Fruit fly (Drosophila melanogaster): ENCODE results near the gene CG13285.

CG13285 gene

dm6 chr3L:5562584-5562983 is 27.0 kb upstream of the CG13285 start:
- TF ChIP-seq CTCF (optimal IDR thresholded peaks at IDR 0.05) (no peak), CG8478 (optimal IDR thresholded peaks at IDR 0.05) (no peak)

dm6 chr3L:5561341-5561740 is 25.8 kb upstream of the CG13285 start, which contains the start of gene sinu:
Gene sinu (minus strand): TSS chr3L:5561598.
- TF ChIP-seq CG8478 (optimal IDR thresholded peaks at IDR 0.05) (no peak), CTCF (optimal IDR thresholded peaks at IDR 0.05) (no peak)

- TF ChIP-seq CTCF (optimal IDR thresholded peaks at IDR 0.05) (no peak), CG8478 (optimal IDR thresholded peaks at IDR 0.05) (no peak)
These were observed 20.6 kb upstream of the CG13285 start for dm6 chr3L:5556195-5556594.

dm6 chr3L:5554377-5554776 is 18.8 kb upstream of the CG13285 start:
- TF ChIP-seq CTCF (optimal IDR thresholded peaks at IDR 0.05): no peak
- TF ChIP-seq CG8478 (optimal IDR thresholded peaks at IDR 0.05): no peak

dm6 chr3L:5553717-5554116 is 18.2 kb upstream of the CG13285 start:
- TF ChIP-seq CTCF (optimal IDR thresholded peaks at IDR 0.05) (no peak), CG8478 (optimal IDR thresholded peaks at IDR 0.05) (no peak)

- TF ChIP-seq CG8478 (optimal IDR thresholded peaks at IDR 0.05) (no peak), CTCF (optimal IDR thresholded peaks at IDR 0.05) (no peak)
These were observed 15.5 kb upstream of the CG13285 start, which contains the start of gene frm for dm6 chr3L:5551087-5551486. Gene frm (minus strand): TSS chr3L:5551159.

- TF ChIP-seq CG8478 (optimal IDR thresholded peaks at IDR 0.05): no peak
- no peak for TF ChIP-seq CTCF (optimal IDR thresholded peaks at IDR 0.05)
These were observed 13.0 kb upstream of the CG13285 start for dm6 chr3L:5548524-5549084.

- TF ChIP-seq CG8478 (optimal IDR thresholded peaks at IDR 0.05) (no peak), CTCF (optimal IDR thresholded peaks at IDR 0.05) (no peak)
These were observed 7.3 kb upstream of the CG13285 start for dm6 chr3L:5542772-5543371.

dm6 chr3L:5540637-5541241 is 5.2 kb upstream of the CG13285 start:
- TF ChIP-seq CTCF (optimal IDR thresholded peaks at IDR 0.05): no peak
- no peak for TF ChIP-seq CG8478 (optimal IDR thresholded peaks at IDR 0.05)

dm6 chr3L:5534253-5534652 is 1.3 kb downstream of the CG13285 start:
- TF ChIP-seq CTCF (optimal IDR thresholded peaks at IDR 0.05) (no peak), CG8478 (optimal IDR thresholded peaks at IDR 0.05) (no peak)

dm6 chr3L:5529241-5529640 is 6.3 kb downstream of the CG13285 start, which contains the start of gene Lkr:
Gene Lkr (minus strand): TSS chr3L:5529341.
- TF ChIP-seq CG8478 (optimal IDR thresholded peaks at IDR 0.05) (no peak), CTCF (optimal IDR thresholded peaks at IDR 0.05) (no peak)

- TF ChIP-seq CG8478 (optimal IDR thresholded peaks at IDR 0.05): no peak
- no peak for TF ChIP-seq CTCF (optimal IDR thresholded peaks at IDR 0.05)
These were observed 12.6 kb downstream of the CG13285 start for dm6 chr3L:5522904-5523428.

dm6 chr3L:5511959-5512358 is 23.6 kb downstream of the CG13285 start:
- TF ChIP-seq CG8478 (optimal IDR thresholded peaks at IDR 0.05) (no peak), CTCF (optimal IDR thresholded peaks at IDR 0.05) (no peak)

dm6 chr3L:5510760-5511159 is 24.8 kb downstream of the CG13285 start, which contains the start of gene CG34342:
Gene CG34342 (minus strand): TSS chr3L:5510860.
- TF ChIP-seq CG8478 (optimal IDR thresholded peaks at IDR 0.05) (no peak), CTCF (optimal IDR thresholded peaks at IDR 0.05) (no peak)

dm6 chr3L:5498858-5499257 is 36.7 kb downstream of the CG13285 start, which contains the start of gene blanks:
Gene blanks (minus strand): TSS chr3L:5498958.
- TF ChIP-seq CG8478 (optimal IDR thresholded peaks at IDR 0.05): no peak
